Fruit fly (Drosophila melanogaster): ENCODE results near the gene Spn27A.

DNA sequence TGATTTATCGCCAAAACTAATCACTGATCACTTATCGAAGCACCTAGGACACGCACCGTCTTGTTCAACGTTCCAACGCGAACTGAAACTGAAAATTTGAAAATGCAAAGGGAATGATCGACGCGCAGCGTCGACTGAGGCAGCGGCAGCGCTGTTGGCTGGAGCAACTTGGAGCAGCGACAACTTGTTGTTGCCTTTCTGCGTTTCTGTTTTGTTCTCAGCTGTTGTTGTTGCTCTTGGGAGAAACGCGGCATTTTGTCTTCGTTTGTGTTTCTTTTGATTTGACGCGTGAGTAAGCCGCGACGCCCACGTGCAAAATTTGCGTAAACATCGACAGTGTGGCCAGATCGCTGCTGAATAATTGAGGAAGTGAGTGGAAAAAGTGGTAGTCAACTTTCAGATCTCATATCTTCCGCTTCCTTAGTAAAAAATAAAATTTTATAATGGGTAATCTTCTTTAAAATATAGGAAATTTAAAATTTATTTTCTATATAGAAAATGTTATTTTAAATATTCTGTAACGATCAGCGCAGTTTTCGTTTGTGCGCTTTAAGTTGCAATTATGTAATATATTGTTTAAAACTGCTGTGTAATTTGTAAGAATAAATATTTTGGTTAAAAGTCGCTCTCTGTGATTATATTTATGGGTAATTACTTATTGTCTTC, 36.0 kb upstream of the Spn27A start, which contains the start of gene Tsp:
- TF ChIP-seq salr (GFP tag; optimal IDR thresholded peaks at IDR 0.05) (no peak), CG8632 (GFP tag; optimal IDR thresholded peaks at IDR 0.05) (no peak), CG1621 (tag; optimal IDR thresholded peaks at IDR 0.05) (peak; percentile 36), CG6854 (GFP tag; optimal IDR thresholded peaks at IDR 0.05) (no peak), Ets96B (tag; optimal IDR thresholded peaks at IDR 0.05) (no peak), acj6 (GFP tag; optimal IDR thresholded peaks at IDR 0.05) (peak; percentile 28), ss (GFP tag; optimal IDR thresholded peaks at IDR 0.05) (peak; percentile 5 to 41), Eip75B (GFP tag; optimal IDR thresholded peaks at IDR 0.05) (no peak), Lpt (GFP tag; optimal IDR thresholded peaks at IDR 0.05) (no peak), CG10631 (GFP tag; optimal IDR thresholded peaks at IDR 0.05) (no peak), CG6808 (GFP tag; optimal IDR thresholded peaks at IDR 0.05) (peak; percentile 4), spab (GFP tag; optimal IDR thresholded peaks at IDR 0.05) (no peak), Gug (GFP tag; IDR thresholded peaks at IDR 0.05) (no peak), CG8119 (GFP tag; IDR thresholded peaks at IDR 0.05) (peak; percentile 13; the same call in 1 of the 3 replicates)
